Worm (Caenorhabditis elegans) whole organism, young adult: ENCODE results near the gene str-255.

Experiments used
- B0019.2 ChIP-seq: fragments of 200-800 bp; sonication (Bioruptor generic); conservative IDR thresholded peaks from 2 replicates; pipeline ENCODE4 v1.3.6; 2022; ENCODE audit warnings: missing genetic modification reagents, missing genetic modification characterization, missing compliant biosample characterization
- C17E4.6 ChIP-seq: fragments of 200-800 bp; sonication (Bioruptor generic); IDR thresholded peaks from 2 replicates; pipeline ENCODE4 v1.3.6; 2022; ENCODE audit warnings: missing genetic modification reagents, missing genetic modification characterization, missing compliant biosample characterization
- F55B11.4 ChIP-seq: sonication (generic microtip); optimal IDR thresholded peaks from 2 replicates; lab custom pipeline; 2016; ENCODE audit warnings: missing compliant biosample characterization, missing genetic modification characterization, borderline replicate concordance; ENCODE audit not compliant: insufficient read depth
- bed-1 ChIP-seq: fragments of 200-800 bp; sonication (Bioruptor generic); IDR thresholded peaks from 2 replicates; pipeline ENCODE4 v1.3.6; 2022; ENCODE audit warnings: missing genetic modification reagents, missing genetic modification characterization, missing compliant biosample characterization
- let-607 ChIP-seq, 2 experiments: fragments of 200-800 bp in 1 of 2; sonication (Bioruptor generic) in 1 of 2; sonication (generic microtip) in 1 of 2; optimal IDR thresholded peaks; 2 replicates each; lab custom pipeline; 2016 to 2018; ENCODE audit warnings: mild to moderate bottlenecking in 2 of 2, missing compliant biosample characterization in 2 of 2, missing genetic modification characterization in 2 of 2, moderate library complexity in 2 of 2, missing genotype in 1 of 2
- madf-3 ChIP-seq: fragments of 200-800 bp; sonication (Bioruptor generic); IDR thresholded peaks from 2 replicates; pipeline ENCODE4 v1.3.6; 2022; ENCODE audit warnings: missing genetic modification reagents, missing genetic modification characterization, missing compliant biosample characterization
- repo-1 ChIP-seq: sonication (generic microtip); optimal IDR thresholded peaks from 2 replicates; lab custom pipeline; 2017; ENCODE audit warnings: mild to moderate bottlenecking, missing genetic modification characterization, missing compliant biosample characterization
- sdz-38 ChIP-seq: sonication (generic microtip); optimal IDR thresholded peaks from 2 replicates; lab custom pipeline; 2016; ENCODE audit warnings: missing genotype, missing genetic modification characterization, missing compliant biosample characterization
- sea-2 ChIP-seq: fragments of 200-800 bp; sonication (Bioruptor generic); IDR thresholded peaks from 2 replicates; pipeline ENCODE4 v1.3.6; 2022; ENCODE audit warnings: missing genetic modification characterization, missing compliant biosample characterization
- unc-62 ChIP-seq: fragments of 150-350 bp; optimal IDR thresholded peaks from 2 replicates; lab custom pipeline; 2014; ENCODE audit warnings: missing biosample characterization, missing genetic modification reagents, missing genetic modification characterization

DNA sequence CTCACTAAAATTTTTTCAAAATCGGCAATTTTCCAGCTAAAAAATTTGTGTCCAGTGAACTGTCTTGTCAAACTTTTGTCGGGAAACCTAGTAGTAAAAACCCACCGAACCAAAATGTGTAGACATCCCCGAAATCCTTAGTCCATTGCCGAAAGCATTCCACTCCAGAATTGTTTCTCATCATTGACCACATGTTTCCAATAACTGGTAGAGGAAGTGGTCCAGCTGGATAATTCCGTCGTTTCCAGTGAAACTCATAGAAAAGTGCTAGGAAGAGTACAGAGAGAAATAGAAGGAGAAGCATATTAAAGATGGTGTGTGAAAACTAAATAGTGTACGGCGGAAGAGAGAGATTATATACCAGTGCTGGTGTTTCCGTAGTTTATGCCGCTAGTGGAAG, 40.4 kb upstream of the str-255 start, which contains the start of gene cyp-33C12:
- no peak for TF ChIP-seq repo-1
- TF ChIP-seq madf-3 (GFP tag; lab: Robert Waterston, UW), result no peak
- TF ChIP-seq bed-1, result no peak
- TF ChIP-seq B0019.2 (GFP tag; lab: Robert Waterston, UW), result no peak
- TF ChIP-seq F55B11.4 (tag; lab: Kevin White, UChicago), result no peak
- no peak for TF ChIP-seq unc-62 (GFP tag; lab: Kevin White, UChicago)
- no peak for TF ChIP-seq let-607 (tag; optimal IDR thresholded peaks at IDR 0.05; lab: Kevin White, UChicago)
- TF ChIP-seq sdz-38, result no peak
- no peak for TF ChIP-seq sea-2 (GFP tag; lab: Robert Waterston, UW)
- no peak for TF ChIP-seq C17E4.6 (GFP tag; lab: Robert Waterston, UW)
